Worm (Caenorhabditis elegans) whole organism, early embryonic: ENCODE data around the gene D1005.5.

Source experiments
- aly-1 ChIP-seq: sonication (generic microtip); optimal IDR thresholded peaks from 2 replicates; lab custom pipeline; 2016; ENCODE audit warnings: missing genetic modification characterization, missing compliant biosample characterization
- ama-1 ChIP-seq: fragments of 150-350 bp; optimal IDR thresholded peaks from 2 replicates; lab custom pipeline; 2014
- flt-1 ChIP-seq: fragments of 200-800 bp; sonication (Bioruptor generic); IDR thresholded peaks from 2 replicates; pipeline ENCODE4 v1.3.6; 2022; ENCODE audit warnings: missing genetic modification characterization, missing compliant biosample characterization
- sea-1 ChIP-seq: fragments of 200-800 bp; sonication (Bioruptor generic); conservative IDR thresholded peaks from 2 replicates; pipeline ENCODE4 v1.3.6; 2022; ENCODE audit warnings: missing genetic modification characterization, missing compliant biosample characterization
- tbx-37 ChIP-seq: fragments of 200-800 bp; sonication (Bioruptor generic); conservative IDR thresholded peaks from 2 replicates; pipeline ENCODE4 v1.3.6; 2022; ENCODE audit warnings: missing genetic modification reagents, missing genetic modification characterization, missing compliant biosample characterization
- tra-4 ChIP-seq: sonication (generic microtip); optimal IDR thresholded peaks from 2 replicates; lab custom pipeline; 2017; ENCODE audit warnings: missing genetic modification characterization, missing compliant biosample characterization

- TF ChIP-seq flt-1, result no peak
- TF ChIP-seq tra-4 (tag; lab: Kevin White, UChicago), result no peak
- no peak for TF ChIP-seq tbx-37 (GFP tag; lab: Robert Waterston, UW)
- TF ChIP-seq ama-1 (lab: Kevin White, UChicago), result no peak
- no peak for TF ChIP-seq sea-1 (GFP tag; lab: Robert Waterston, UW)
- TF ChIP-seq aly-1, result no peak
These were observed 31.8 kb upstream of the D1005.5 start for ce11 chrX:1504529-1505080.
